Worm (Caenorhabditis elegans) whole organism, mixed stage, embryonic: Measurements from ENCODE around the gene che-11.
"Not testable (repeated sequence)": the region's sequence is repeated elsewhere in the genome, so short reads cannot be mapped to it uniquely, and the experiment has no call there.

Experiments
- M03D4.4 ChIP-seq: sonication (generic microtip); optimal IDR thresholded peaks from 2 replicates; lab custom pipeline; 2017; ENCODE audit warnings: mild to moderate bottlenecking, missing genetic modification characterization, missing compliant biosample characterization
- bed-3 ChIP-seq: fragments of 200-800 bp; sonication (Bioruptor generic); optimal IDR thresholded peaks from 3 replicates; lab custom pipeline; 2018; ENCODE audit warnings: mild to moderate bottlenecking, missing genetic modification characterization, moderate library complexity, missing compliant biosample characterization
- blmp-1 ChIP-seq: fragments of 150-350 bp; optimal IDR thresholded peaks from 2 replicates; lab custom pipeline; 2014; ENCODE audit warnings: missing biosample characterization, missing genetic modification characterization
- ceh-39 ChIP-seq: fragments of 150-350 bp; optimal IDR thresholded peaks from 2 replicates; lab custom pipeline; 2014; ENCODE audit warnings: missing biosample characterization, missing genetic modification characterization
- ceh-83 ChIP-seq: fragments of 200-800 bp; sonication (Bioruptor generic); optimal IDR thresholded peaks from 2 replicates; lab custom pipeline; 2018; ENCODE audit warnings: mild to moderate bottlenecking, missing genetic modification characterization, missing compliant biosample characterization
- ces-1 ChIP-seq: fragments of 150-350 bp; optimal IDR thresholded peaks from 2 replicates; lab custom pipeline; 2014; ENCODE audit warnings: missing biosample characterization, missing genetic modification reagents, missing genetic modification characterization
- drap-1 ChIP-seq: fragments of 200-800 bp; sonication (Bioruptor generic); optimal IDR thresholded peaks from 3 replicates; lab custom pipeline; 2018; ENCODE audit warnings: mild to moderate bottlenecking, missing genetic modification characterization, missing compliant biosample characterization
- elt-1 ChIP-seq: sonication (generic microtip); optimal IDR thresholded peaks from 2 replicates; lab custom pipeline; 2017; ENCODE audit warnings: missing genetic modification characterization, mild to moderate bottlenecking, missing compliant biosample characterization, antibody characterized with exemption, moderate library complexity, borderline replicate concordance; ENCODE audit not compliant: insufficient read depth
- elt-3 ChIP-seq: fragments of 150-350 bp; optimal IDR thresholded peaks from 2 replicates; lab custom pipeline; 2014; ENCODE audit warnings: missing biosample characterization, missing genetic modification characterization
- flh-1 ChIP-seq: fragments of 200-800 bp; sonication (Bioruptor generic); optimal IDR thresholded peaks from 2 replicates; lab custom pipeline; 2018; ENCODE audit warnings: mild to moderate bottlenecking, missing genetic modification characterization, moderate library complexity, missing compliant biosample characterization
- ham-2 ChIP-seq: fragments of 200-800 bp; sonication (Bioruptor generic); optimal IDR thresholded peaks from 2 replicates; lab custom pipeline; 2018; ENCODE audit warnings: mild to moderate bottlenecking, missing genetic modification characterization, missing compliant biosample characterization
- hlh-1 ChIP-seq: fragments of 150-350 bp; optimal IDR thresholded peaks from 2 replicates; lab custom pipeline; 2014; ENCODE audit warnings: missing biosample characterization, missing genetic modification reagents, missing genetic modification characterization
- lin-13 ChIP-seq: fragments of 150-350 bp; optimal IDR thresholded peaks from 2 replicates; lab custom pipeline; 2014; ENCODE audit warnings: missing biosample characterization, missing genetic modification characterization
- lsy-2 ChIP-seq: fragments of 150-350 bp; optimal IDR thresholded peaks from 2 replicates; lab custom pipeline; 2014; ENCODE audit warnings: missing biosample characterization, missing genetic modification characterization
- mab-5 ChIP-seq: fragments of 150-350 bp; optimal IDR thresholded peaks from 2 replicates; lab custom pipeline; 2014; ENCODE audit warnings: missing biosample characterization, missing genetic modification characterization
- mep-1 ChIP-seq: fragments of 150-350 bp; optimal IDR thresholded peaks from 2 replicates; lab custom pipeline; 2017; ENCODE audit warnings: missing biosample characterization, missing genetic modification reagents, missing genetic modification characterization, inconsistent platforms
- mls-2 ChIP-seq: sonication (generic microtip); optimal IDR thresholded peaks from 2 replicates; lab custom pipeline; 2016; ENCODE audit warnings: mild to moderate bottlenecking, missing genetic modification characterization, moderate library complexity, missing compliant biosample characterization
- nhr-12 ChIP-seq: fragments of 150-350 bp; optimal IDR thresholded peaks from 2 replicates; lab custom pipeline; 2014; ENCODE audit warnings: missing biosample characterization, missing genetic modification characterization
- nhr-2 ChIP-seq: fragments of 150-350 bp; optimal IDR thresholded peaks from 2 replicates; lab custom pipeline; 2014; ENCODE audit warnings: missing biosample characterization, missing genetic modification characterization
- nhr-237 ChIP-seq: fragments of 150-350 bp; optimal IDR thresholded peaks from 2 replicates; lab custom pipeline; 2014; ENCODE audit warnings: missing biosample characterization, missing genetic modification characterization
- nhr-28 ChIP-seq: fragments of 150-350 bp; optimal IDR thresholded peaks from 2 replicates; lab custom pipeline; 2014; ENCODE audit warnings: missing biosample characterization, missing genetic modification characterization
- pha-4 ChIP-seq: fragments of 150-350 bp; optimal IDR thresholded peaks from 2 replicates; lab custom pipeline; 2018; ENCODE audit warnings: missing biosample characterization, missing genetic modification reagents, missing genetic modification characterization
- sptf-1 ChIP-seq: sonication (generic microtip); optimal IDR thresholded peaks from 2 replicates; lab custom pipeline; 2017; ENCODE audit warnings: mild to moderate bottlenecking, missing genetic modification characterization, moderate library complexity, missing compliant biosample characterization
- tbx-8 ChIP-seq: fragments of 200-800 bp; sonication (Bioruptor generic); optimal IDR thresholded peaks from 2 replicates; lab custom pipeline; 2018; ENCODE audit warnings: mild to moderate bottlenecking, missing genetic modification characterization, moderate library complexity, missing compliant biosample characterization
- unc-120 ChIP-seq: sonication (generic microtip); optimal IDR thresholded peaks from 2 replicates; lab custom pipeline; 2017; ENCODE audit warnings: missing genetic modification characterization, missing compliant biosample characterization; ENCODE audit not compliant: poor library complexity, severe bottlenecking
- unc-39 ChIP-seq: fragments of 150-350 bp; optimal IDR thresholded peaks from 2 replicates; lab custom pipeline; 2014; ENCODE audit warnings: missing biosample characterization, missing genetic modification characterization
- unc-62 ChIP-seq: fragments of 150-350 bp; optimal IDR thresholded peaks from 2 replicates; lab custom pipeline; 2014; ENCODE audit warnings: missing biosample characterization, missing genetic modification reagents, missing genetic modification characterization
- zip-8 ChIP-seq: fragments of 150-350 bp; optimal IDR thresholded peaks from 2 replicates; lab custom pipeline; 2014; ENCODE audit warnings: missing biosample characterization, missing genetic modification characterization

Gene che-11

ce11 chrV:12152857-12153256 lies 2.4 kb upstream of the che-11 start, which contains the start of gene C27A7.8:
Gene C27A7.8, plus strand, starts transcription at chrV:12153157.
- TF ChIP-seq mep-1 (tag; lab: Kevin White, UChicago) (no peak), unc-39 (no peak), flh-1 (no peak), bed-3 (GFP tag; lab: Kevin White, UChicago) (no peak), ces-1 (no peak), zip-8 (no peak), ceh-83 (GFP tag; lab: Kevin White, UChicago) (no peak), unc-62 (no peak), mab-5 (tag; lab: Kevin White, UChicago) (no peak), ceh-39 (tag; lab: Kevin White, UChicago) (no peak), pha-4 (tag; lab: Kevin White, UChicago) (no peak), ham-2 (GFP tag; lab: Kevin White, UChicago) (no peak)

- no peak for TF ChIP-seq nhr-2 (tag; lab: Kevin White, UChicago)
- TF ChIP-seq unc-62: no peak
- no peak for TF ChIP-seq sptf-1
- TF ChIP-seq nhr-237: no peak
- TF ChIP-seq M03D4.4 (tag; lab: Kevin White, UChicago): no peak
- TF ChIP-seq ces-1: no peak
- TF ChIP-seq blmp-1 (tag; lab: Kevin White, UChicago): no peak
- no peak for TF ChIP-seq lin-13 (tag; lab: Kevin White, UChicago)
- no peak for TF ChIP-seq mep-1 (tag; lab: Kevin White, UChicago)
Measured at ce11 chrV:12140625-12141024, 9.9 kb downstream of the che-11 start, which contains the start of gene C27A7.3. Gene C27A7.3, plus strand, starts transcription at chrV:12140925.

ce11 chrV:12137942-12138341 lies 12.6 kb downstream of the che-11 start:
- TF ChIP-seq flh-1 (no peak), mep-1 (tag; lab: Kevin White, UChicago) (no peak), bed-3 (GFP tag; lab: Kevin White, UChicago) (no peak), nhr-28 (tag; lab: Kevin White, UChicago) (no peak), blmp-1 (tag; lab: Kevin White, UChicago) (no peak), mls-2 (tag; lab: Kevin White, UChicago) (no peak), unc-120 (no peak), zip-8 (no peak), elt-3 (no peak), hlh-1 (tag; lab: Kevin White, UChicago) (no peak)

- TF ChIP-seq elt-1 (tag; lab: Kevin White, UChicago); nhr-12; nhr-28 (tag; lab: Kevin White, UChicago): not testable (repeated sequence)
- TF ChIP-seq, all 35 proteins: peak for 0; not testable (repeated sequence) for 35
Measured at ce11 chrV:12131157-12131556, 19.4 kb downstream of the che-11 start, which contains the start of gene enpp-1. Gene enpp-1, plus strand, starts transcription at chrV:12131457.

ce11 chrV:12130688-12131087 lies 19.8 kb downstream of the che-11 start, which contains the start of gene C27A7.6:
Gene C27A7.6, minus strand, starts transcription at chrV:12130788.
- TF ChIP-seq drap-1 (GFP tag; lab: Kevin White, UChicago); pha-4 (tag; lab: Kevin White, UChicago); M03D4.4 (tag; lab: Kevin White, UChicago): not testable (repeated sequence)

- TF ChIP-seq unc-120 (no peak), nhr-2 (tag; lab: Kevin White, UChicago) (no peak), nhr-28 (tag; lab: Kevin White, UChicago) (no peak), sptf-1 (no peak), ces-1 (no peak), tbx-8 (GFP tag; lab: Kevin White, UChicago) (no peak), nhr-237 (no peak), elt-1 (tag; lab: Kevin White, UChicago) (no peak), elt-3 (no peak), unc-39 (no peak), drap-1 (GFP tag; lab: Kevin White, UChicago) (no peak), M03D4.4 (tag; lab: Kevin White, UChicago) (no peak), lsy-2 (tag; lab: Kevin White, UChicago) (no peak)
Measured at ce11 chrV:12121274-12121673, 29.2 kb downstream of the che-11 start, which contains the start of gene C13C4.6. Gene C13C4.6, plus strand, starts transcription at chrV:12121574.
